Worm (Caenorhabditis elegans): ENCODE measurements around the gene sek-6.

DNA sequence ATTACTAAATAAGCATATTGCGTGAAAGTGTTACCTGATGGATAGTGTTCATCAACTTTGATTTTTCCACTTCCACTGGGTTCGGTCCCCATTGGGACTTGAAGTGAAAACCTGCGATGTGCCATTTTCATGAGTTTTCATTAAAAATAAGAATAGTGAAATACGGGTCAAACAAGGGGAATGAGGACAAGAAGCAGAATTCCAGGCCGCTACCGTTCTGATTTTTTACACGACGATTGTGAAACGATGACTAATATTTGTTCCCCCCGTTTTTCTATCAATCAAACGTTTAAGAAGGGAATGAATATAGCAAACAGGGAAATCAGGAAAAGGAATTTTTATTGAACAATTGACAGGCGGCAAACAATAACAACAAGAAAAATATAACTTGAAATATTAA, 38.7 kb downstream of the sek-6 start, which contains the start of gene mlck-1:
- TF ChIP-seq ztf-29 (GFP tag; IDR thresholded peaks at IDR 0.05), result no peak
- TF ChIP-seq med-1 (GFP tag; optimal IDR thresholded peaks at IDR 0.05; ENCODE audit: insufficient read depth), result no peak
- TF ChIP-seq cog-1 (tag; optimal IDR thresholded peaks at IDR 0.05), result no peak
- no peak for TF ChIP-seq T22C8.4 (GFP tag; IDR thresholded peaks at IDR 0.05)
- TF ChIP-seq ztf-23 (GFP tag; IDR thresholded peaks at IDR 0.05), result no peak
- TF ChIP-seq flt-1 (GFP tag; IDR thresholded peaks at IDR 0.05), result no peak

All from whole organism, midembryonic.